Worm (Caenorhabditis elegans) whole organism, L3 larva: ENCODE data around the gene sssh-1.

Experiments used
- R02D3.7 ChIP-seq: fragments of 150-350 bp; optimal IDR thresholded peaks from 2 replicates; lab custom pipeline; 2014; ENCODE audit warnings: missing biosample characterization, missing genetic modification characterization
- ZK546.5 ChIP-seq: sonication (generic microtip); optimal IDR thresholded peaks from 2 replicates; lab custom pipeline; 2017; ENCODE audit warnings: missing biosample characterization, missing genetic modification characterization
- ama-1 ChIP-seq: fragments of 150-350 bp; optimal IDR thresholded peaks from 2 replicates; lab custom pipeline; 2018
- ceh-16 ChIP-seq: sonication (generic microtip); optimal IDR thresholded peaks from 2 replicates; lab custom pipeline; 2017; ENCODE audit warnings: missing biosample characterization, missing genetic modification characterization
- ceh-28 ChIP-seq: fragments of 150-350 bp; optimal IDR thresholded peaks from 2 replicates; lab custom pipeline; 2014; ENCODE audit warnings: missing biosample characterization, missing genetic modification reagents, missing genetic modification characterization
- ceh-82 ChIP-seq: fragments of 150-350 bp; optimal IDR thresholded peaks from 2 replicates; lab custom pipeline; 2014; ENCODE audit warnings: missing biosample characterization, missing genetic modification characterization
- daf-12 ChIP-seq: fragments of 150-350 bp; optimal IDR thresholded peaks from 2 replicates; lab custom pipeline; 2014; ENCODE audit warnings: missing biosample characterization, missing genetic modification reagents, missing genetic modification characterization
- egl-27 ChIP-seq: sonication (generic microtip); optimal IDR thresholded peaks from 4 replicates; lab custom pipeline; 2017; ENCODE audit warnings: missing biosample characterization, missing genetic modification reagents, missing genetic modification characterization
- elt-1 ChIP-seq: fragments of 150-350 bp; optimal IDR thresholded peaks from 2 replicates; lab custom pipeline; 2014; ENCODE audit warnings: missing biosample characterization, missing genetic modification characterization
- fkh-10 ChIP-seq: sonication (generic microtip); optimal IDR thresholded peaks from 2 replicates; lab custom pipeline; 2017; ENCODE audit warnings: missing biosample characterization, missing genetic modification reagents, missing genetic modification characterization
- fkh-2 ChIP-seq: fragments of 150-350 bp; optimal IDR thresholded peaks from 2 replicates; lab custom pipeline; 2014; ENCODE audit warnings: missing biosample characterization, missing genetic modification reagents, missing genetic modification characterization
- fos-1 ChIP-seq: fragments of 150-350 bp; optimal IDR thresholded peaks from 2 replicates; lab custom pipeline; 2014; ENCODE audit warnings: missing biosample characterization, missing genetic modification characterization
- hmg-11 ChIP-seq: sonication (generic microtip); optimal IDR thresholded peaks from 2 replicates; lab custom pipeline; 2016; ENCODE audit warnings: missing genetic modification characterization, missing compliant biosample characterization
- jun-1 ChIP-seq: fragments of 150-350 bp; optimal IDR thresholded peaks from 2 replicates; lab custom pipeline; 2014; ENCODE audit warnings: missing biosample characterization, missing genetic modification reagents, missing genetic modification characterization
- lin-15B ChIP-seq: fragments of 150-350 bp; optimal IDR thresholded peaks from 2 replicates; lab custom pipeline; 2014; ENCODE audit warnings: missing biosample characterization, missing genetic modification characterization
- lin-39 ChIP-seq: fragments of 150-350 bp; optimal IDR thresholded peaks from 2 replicates; lab custom pipeline; 2018; ENCODE audit warnings: missing biosample characterization, missing genetic modification reagents, missing genetic modification characterization
- lsy-12 ChIP-seq: sonication (generic microtip); optimal IDR thresholded peaks from 2 replicates; lab custom pipeline; 2016; ENCODE audit warnings: mild to moderate bottlenecking, missing genetic modification characterization, missing compliant biosample characterization
- mdl-1 ChIP-seq: fragments of 150-350 bp; optimal IDR thresholded peaks from 2 replicates; lab custom pipeline; 2014; ENCODE audit warnings: missing biosample characterization, missing genetic modification characterization
- mml-1 ChIP-seq: fragments of 150-350 bp; sonication (generic microtip); optimal IDR thresholded peaks from 3 replicates; lab custom pipeline; 2014; ENCODE audit warnings: missing biosample characterization, missing genetic modification characterization
- nfya-1 ChIP-seq: sonication (generic microtip); optimal IDR thresholded peaks from 2 replicates; lab custom pipeline; 2017; ENCODE audit warnings: missing genetic modification characterization, mild to moderate bottlenecking, missing compliant biosample characterization, antibody characterized with exemption, moderate library complexity; ENCODE audit not compliant: insufficient read depth
- nhr-11 ChIP-seq: fragments of 150-350 bp; optimal IDR thresholded peaks from 2 replicates; lab custom pipeline; 2014; ENCODE audit warnings: missing biosample characterization, missing genetic modification characterization
- nhr-12 ChIP-seq: fragments of 150-350 bp; optimal IDR thresholded peaks from 2 replicates; lab custom pipeline; 2014; ENCODE audit warnings: missing biosample characterization, missing genetic modification characterization
- nhr-23 ChIP-seq: fragments of 150-350 bp; optimal IDR thresholded peaks from 2 replicates; lab custom pipeline; 2014; ENCODE audit warnings: missing biosample characterization, missing genetic modification reagents, missing genetic modification characterization
- nhr-237 ChIP-seq: fragments of 150-350 bp; optimal IDR thresholded peaks from 2 replicates; lab custom pipeline; 2014; ENCODE audit warnings: missing biosample characterization, missing genetic modification characterization
- nhr-25 ChIP-seq: sonication (generic microtip); optimal IDR thresholded peaks from 2 replicates; lab custom pipeline; 2017; ENCODE audit warnings: missing biosample characterization, missing genetic modification characterization
- nhr-43 ChIP-seq: sonication (generic microtip); optimal IDR thresholded peaks from 2 replicates; lab custom pipeline; 2016; ENCODE audit warnings: mild to moderate bottlenecking, missing genetic modification characterization, missing compliant biosample characterization; ENCODE audit not compliant: poor library complexity, severe bottlenecking
- nhr-67 ChIP-seq: fragments of 150-350 bp; optimal IDR thresholded peaks from 2 replicates; lab custom pipeline; 2014; ENCODE audit warnings: missing biosample characterization, missing genetic modification characterization
- nhr-77 ChIP-seq: fragments of 150-350 bp; optimal IDR thresholded peaks from 2 replicates; lab custom pipeline; 2014; ENCODE audit warnings: missing biosample characterization, missing genetic modification characterization
- pha-4 ChIP-seq: fragments of 150-350 bp; optimal IDR thresholded peaks from 2 replicates; lab custom pipeline; 2014; ENCODE audit warnings: missing biosample characterization, missing genetic modification reagents, missing genetic modification characterization
- pqm-1 ChIP-seq: fragments of 150-350 bp; optimal IDR thresholded peaks from 2 replicates; lab custom pipeline; 2017; ENCODE audit warnings: missing biosample characterization, missing genetic modification characterization, inconsistent platforms
- sea-2 ChIP-seq: fragments of 150-350 bp; sonication (generic microtip); optimal IDR thresholded peaks from 4 replicates; lab custom pipeline; 2014; ENCODE audit warnings: missing biosample characterization, missing genetic modification reagents, missing genetic modification characterization
- skn-1 ChIP-seq: fragments of 150-350 bp; optimal IDR thresholded peaks from 2 replicates; lab custom pipeline; 2014; ENCODE audit warnings: missing biosample characterization, missing genetic modification characterization
- snpc-4 ChIP-seq: fragments of 150-350 bp; optimal IDR thresholded peaks from 2 replicates; lab custom pipeline; 2014; ENCODE audit warnings: missing biosample characterization, missing genetic modification characterization
- tbx-2 ChIP-seq: sonication (generic microtip); optimal IDR thresholded peaks from 2 replicates; lab custom pipeline; 2016; ENCODE audit warnings: mild to moderate bottlenecking, missing genetic modification characterization, missing compliant biosample characterization
- unc-39 ChIP-seq: sonication (generic microtip); optimal IDR thresholded peaks from 4 replicates; lab custom pipeline; 2017; ENCODE audit warnings: missing biosample characterization, missing genetic modification characterization
- unc-62 ChIP-seq: fragments of 150-350 bp; sonication (generic microtip); optimal IDR thresholded peaks from 4 replicates; lab custom pipeline; 2014; ENCODE audit warnings: missing biosample characterization, missing genetic modification reagents, missing genetic modification characterization
- ztf-11 ChIP-seq: fragments of 150-350 bp; optimal IDR thresholded peaks from 2 replicates; lab custom pipeline; 2014; ENCODE audit warnings: missing biosample characterization, missing genetic modification characterization
- ztf-4 ChIP-seq: fragments of 150-350 bp; optimal IDR thresholded peaks from 2 replicates; lab custom pipeline; 2014; ENCODE audit warnings: missing biosample characterization, missing genetic modification characterization

sssh-1 gene

DNA sequence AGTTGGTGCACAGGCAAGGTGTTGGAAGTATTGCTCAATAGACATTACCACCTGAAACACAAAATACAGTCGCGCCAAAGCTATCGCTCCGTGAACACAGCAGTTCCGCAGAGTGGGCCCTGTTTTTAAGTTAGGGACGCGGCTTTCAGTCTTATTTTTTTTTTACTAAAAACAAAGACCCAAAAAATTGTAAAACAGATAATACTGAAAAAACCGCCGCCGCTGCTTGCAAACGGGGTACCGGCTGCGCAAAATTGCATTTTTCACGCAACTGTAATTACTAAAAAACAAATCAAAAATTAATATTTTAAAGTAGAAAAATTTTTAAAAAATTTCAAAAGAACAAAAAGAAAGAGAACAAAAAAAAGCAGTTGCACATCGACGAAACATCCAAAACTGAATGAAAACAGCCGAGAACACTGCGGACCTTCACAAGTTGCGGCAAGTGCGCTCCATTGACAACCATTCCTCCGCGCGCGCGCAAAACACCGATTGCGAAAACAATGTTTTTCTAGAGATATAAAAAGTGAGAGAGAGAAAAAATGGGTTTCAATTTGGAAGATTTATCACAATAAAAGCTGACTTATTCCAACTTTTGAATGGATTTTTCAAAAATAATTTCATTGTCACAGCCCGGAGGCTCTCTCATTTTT is 2.8 kb upstream of the sssh-1 start, which contains the start of gene F31F6.3:
TSS of gene F31F6.3 (minus strand) at position 51 of the 653 bp plus-strand sequence.
- TF ChIP-seq ztf-11 (tag; lab: Kevin White, UChicago) (no peak), R02D3.7 (tag; lab: Kevin White, UChicago) (no peak), ZK546.5 (tag; lab: Kevin White, UChicago) (no peak), ceh-28 (tag; lab: Kevin White, UChicago) (no peak), nhr-237 (no peak), snpc-4 (tag; lab: Kevin White, UChicago) (no peak), daf-12 (tag; lab: Kevin White, UChicago) (no peak), nhr-67 (tag; lab: Kevin White, UChicago) (no peak), lin-15B (tag; lab: Kevin White, UChicago) (no peak), egl-27 (tag; lab: Kevin White, UChicago) (no peak), fkh-2 (tag; lab: Kevin White, UChicago) (no peak), nhr-23 (no peak), tbx-2 (tag; lab: Kevin White, UChicago) (no peak), ztf-4 (tag; lab: Kevin White, UChicago) (no peak), nhr-77 (tag; lab: Kevin White, UChicago) (no peak), unc-62 (GFP tag; lab: Kevin White, UChicago) (no peak), ama-1 (lab: Kevin White, UChicago) (no peak), fos-1 (tag; lab: Kevin White, UChicago) (no peak), fkh-10 (GFP tag; lab: Kevin White, UChicago) (no peak), ceh-82 (tag; lab: Kevin White, UChicago) (no peak)

DNA sequence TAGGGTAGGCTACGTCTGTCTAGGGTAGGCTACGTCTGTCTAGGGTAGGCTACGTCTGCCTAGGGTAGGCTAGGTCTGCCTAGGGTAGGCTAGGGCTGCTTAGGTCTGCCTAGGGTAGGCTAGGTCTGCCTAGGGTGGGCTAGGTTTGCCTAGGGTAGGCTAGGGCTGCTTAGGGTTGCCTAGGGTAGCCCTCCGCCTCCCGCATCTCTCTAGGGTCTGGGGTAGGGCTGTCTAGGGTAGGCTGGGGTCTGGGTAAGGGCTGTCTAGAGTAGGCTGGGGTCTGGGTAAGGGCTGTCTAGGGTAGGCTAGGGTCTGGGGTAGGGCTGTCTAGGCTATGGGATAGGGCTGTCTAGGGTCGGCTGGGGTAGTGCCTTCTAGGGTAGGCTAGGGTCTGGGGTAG is 1.9 kb downstream of the sssh-1 start:
- no peak for TF ChIP-seq nhr-25 (tag; lab: Kevin White, UChicago)
- no peak for TF ChIP-seq R02D3.7 (tag; lab: Kevin White, UChicago)
- TF ChIP-seq pha-4 (tag; lab: Kevin White, UChicago), result no peak
- no peak for TF ChIP-seq nhr-237
- TF ChIP-seq unc-39, result no peak
- no peak for TF ChIP-seq nfya-1 (tag; lab: Kevin White, UChicago)
- TF ChIP-seq fos-1 (tag; lab: Kevin White, UChicago), result no peak
- TF ChIP-seq lsy-12, result no peak
- TF ChIP-seq nhr-12 (tag; lab: Kevin White, UChicago), result no peak
- no peak for TF ChIP-seq ztf-11 (tag; lab: Kevin White, UChicago)
- no peak for TF ChIP-seq jun-1 (tag; lab: Kevin White, UChicago)
- no peak for TF ChIP-seq hmg-11 (tag; lab: Kevin White, UChicago)
- no peak for TF ChIP-seq mml-1 (tag; lab: Kevin White, UChicago)
- no peak for TF ChIP-seq mdl-1
- no peak for TF ChIP-seq nhr-23
- TF ChIP-seq elt-1 (tag; lab: Kevin White, UChicago), result no peak
- no peak for TF ChIP-seq nhr-43
- no peak for TF ChIP-seq fkh-2 (tag; lab: Kevin White, UChicago)
- no peak for TF ChIP-seq pqm-1 (tag; lab: Kevin White, UChicago)
- TF ChIP-seq ceh-16 (tag; lab: Kevin White, UChicago), result no peak

DNA sequence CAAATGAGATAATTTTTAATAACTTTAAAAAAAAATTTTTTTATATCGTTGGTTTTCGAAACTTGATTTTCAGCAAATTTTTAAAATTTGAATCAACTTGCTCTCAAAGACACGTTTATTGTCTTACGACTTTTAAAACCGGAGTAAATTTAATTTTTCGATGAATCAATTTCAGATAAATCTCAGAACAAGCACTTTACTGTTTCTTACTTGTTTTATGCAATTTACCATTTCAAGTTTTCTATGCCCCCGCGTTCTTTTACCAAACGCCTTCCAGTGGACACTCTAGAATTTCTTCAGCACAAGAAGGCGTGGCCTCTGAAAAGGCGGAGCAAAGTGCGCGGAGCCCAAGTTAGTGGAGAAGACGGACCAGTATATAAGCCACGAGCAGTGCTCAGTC is 5.4 kb downstream of the sssh-1 start, which contains the start of gene flp-8:
TSS of gene flp-8 (plus strand) at position 301 of the 400 bp plus-strand sequence.
- no peak for TF ChIP-seq tbx-2 (tag; lab: Kevin White, UChicago)
- no peak for TF ChIP-seq sea-2 (GFP tag; lab: Kevin White, UChicago)
- TF ChIP-seq nhr-12 (tag; lab: Kevin White, UChicago), result no peak
- TF ChIP-seq ztf-4 (tag; lab: Kevin White, UChicago), result no peak
- no peak for TF ChIP-seq jun-1 (tag; lab: Kevin White, UChicago)
- no peak for TF ChIP-seq lin-39
- no peak for TF ChIP-seq mml-1 (tag; lab: Kevin White, UChicago)
- no peak for TF ChIP-seq skn-1
- TF ChIP-seq unc-62 (GFP tag; lab: Kevin White, UChicago), result no peak
- TF ChIP-seq hmg-11 (tag; lab: Kevin White, UChicago), result no peak
- no peak for TF ChIP-seq pha-4 (tag; lab: Kevin White, UChicago)
- TF ChIP-seq nhr-23, result no peak
- no peak for TF ChIP-seq nhr-11
- no peak for TF ChIP-seq ceh-16 (tag; lab: Kevin White, UChicago)
